Worm (Caenorhabditis elegans): Measurements from ENCODE around the gene nspc-9.
"Not testable (repeated sequence)": the region's sequence is repeated elsewhere in the genome, so short reads cannot be mapped to it uniquely, and the experiment has no call there.

DNA sequence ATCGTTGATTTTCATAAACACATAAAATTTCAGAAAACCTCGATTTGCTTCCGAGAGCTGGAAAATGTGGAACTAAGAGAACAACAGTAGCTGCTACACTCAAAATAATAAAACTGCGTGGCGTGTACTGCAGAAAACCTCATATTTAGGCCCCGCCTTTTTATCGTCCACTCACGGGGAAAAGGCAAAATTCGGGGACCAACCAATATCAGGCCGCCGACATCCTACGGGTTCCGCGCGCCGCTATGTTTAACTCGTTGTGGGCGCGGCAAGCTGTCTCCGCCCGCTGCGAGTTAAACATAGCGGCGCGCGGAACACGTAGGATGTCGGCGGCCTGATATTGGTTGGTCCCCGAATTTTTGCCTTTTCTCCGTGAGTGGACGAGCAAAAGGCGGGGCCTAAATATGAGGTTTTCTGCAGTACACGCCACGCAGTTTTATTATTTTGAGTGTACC lies 35.1 kb downstream of the nspc-9 start, which contains the start of gene F17A2.16:
- not testable (repeated sequence) for TF ChIP-seq dao-5, him-1 (tag; optimal IDR thresholded peaks at IDR 0.05)

Measured in whole organism, L4/young adult.